Fruit fly (Drosophila melanogaster): ENCODE results near the gene CG32221.

Gene CG32221

DNA sequence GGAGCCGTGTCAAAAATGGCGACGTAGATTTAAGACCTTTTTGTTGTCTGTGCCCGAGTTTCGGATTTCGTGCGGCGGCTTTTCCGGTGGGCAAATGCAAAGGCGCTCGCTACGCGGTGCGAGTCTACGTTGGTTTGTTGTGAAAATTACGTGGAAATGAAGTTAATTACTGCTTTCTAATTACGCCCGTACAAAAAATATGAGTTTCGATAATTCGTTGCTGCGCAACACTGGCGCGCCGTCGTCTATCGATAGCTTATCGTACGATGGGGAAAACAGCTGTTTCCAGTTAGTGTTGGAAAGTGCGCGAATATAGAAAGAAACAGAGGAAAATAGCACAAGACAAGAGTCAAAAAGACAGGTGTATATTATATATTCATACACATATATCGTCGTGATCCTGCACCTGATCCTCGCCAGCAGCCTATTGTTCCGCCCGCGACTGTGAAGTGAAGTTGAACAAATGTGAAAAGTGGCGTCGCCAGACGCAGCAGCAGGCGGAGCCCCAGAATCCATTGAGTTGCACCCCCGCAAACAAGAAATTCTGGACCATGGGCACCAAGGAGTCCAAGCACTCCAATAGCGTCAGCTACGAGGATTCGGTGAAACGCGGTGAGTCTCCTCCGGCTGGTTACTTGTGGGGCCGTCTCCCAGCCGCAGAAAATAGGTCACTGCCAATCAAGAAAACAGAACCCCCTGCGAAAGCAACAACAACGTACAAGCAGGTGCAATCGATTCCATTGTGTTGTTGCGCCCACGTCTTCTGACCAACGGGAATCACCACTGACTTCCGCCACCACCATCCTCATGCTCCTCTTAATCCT lies 36.6 kb downstream of the CG32221 start, which contains the start of the genes Rab8 and Usp32 (continued):
- TF ChIP-seq tin (GFP tag; optimal IDR thresholded peaks at IDR 0.05) (peak; percentile 67), Xbp1 (GFP tag; optimal IDR thresholded peaks at IDR 0.05) (peak; percentile 77), NFAT (GFP tag; IDR thresholded peaks at IDR 0.05) (peak; percentile 81), CG14441 (GFP tag; IDR thresholded peaks at IDR 0.05) (0 out of 2 replicates have a peak, but pooled peaks have one; percentile 24), vfl (GFP tag; optimal IDR thresholded peaks at IDR 0.05) (peak; percentile 62), Spps (tag; optimal IDR thresholded peaks at IDR 0.05) (no peak), psq (GFP tag; optimal IDR thresholded peaks at IDR 0.05) (peak; percentile 82), Doc3 (GFP tag; IDR thresholded peaks at IDR 0.05; ENCODE audit: partially characterized antibody) (peak; percentile 69), Ets65A (GFP tag) (peak; percentile 96), CG3726 (GFP tag; IDR thresholded peaks at IDR 0.05) (no peak), Elba2 (GFP tag; optimal IDR thresholded peaks at IDR 0.05) (peak; percentile 53), CG10267 (tag; optimal IDR thresholded peaks at IDR 0.05) (peak; percentile 100), Aef1 (GFP tag; IDR thresholded peaks at IDR 0.05) (no peak), bsh (GFP tag; optimal IDR thresholded peaks at IDR 0.05) (peak in 1 of 2 experiments; percentile 10), Eip74EF (GFP tag; optimal IDR thresholded peaks at IDR 0.05) (peak in 1 of 2 experiments; percentile 29), Opbp (GFP tag; IDR thresholded peaks at IDR 0.05; ENCODE audit: partially characterized antibody) (peak; percentile 91), dm (GFP tag; optimal IDR thresholded peaks at IDR 0.05) (peak; percentile 53), CG1603 (tag; optimal IDR thresholded peaks at IDR 0.05) (no peak), btn (GFP tag; optimal IDR thresholded peaks at IDR 0.05) (peak; percentile 40), CG43689 (GFP tag; IDR thresholded peaks at IDR 0.05) (no peak), Fer3 (tag; optimal IDR thresholded peaks at IDR 0.05) (no peak), gro (GFP tag; optimal IDR thresholded peaks at IDR 0.05) (peak; percentile 65), pita (GFP tag; optimal IDR thresholded peaks at IDR 0.05) (no peak), sima (GFP tag; optimal IDR thresholded peaks at IDR 0.05) (no peak), Atf6 (GFP tag; IDR thresholded peaks at IDR 0.05) (0 out of 2 replicates have a peak, but pooled peaks have one; percentile 37), lmd (GFP tag; IDR thresholded peaks at IDR 0.05) (peak; percentile 57; the same call in 1 of the 2 replicates), mam (GFP tag; optimal IDR thresholded peaks at IDR 0.05) (peak; percentile 73), CG1024 (GFP tag; IDR thresholded peaks at IDR 0.05) (no peak), HLH54F (GFP tag; optimal IDR thresholded peaks at IDR 0.05) (peak; percentile 77), CG10366 (GFP tag; IDR thresholded peaks at IDR 0.05) (peak; percentile 14; the same call in 1 of the 2 replicates), Hsf (GFP tag; optimal IDR thresholded peaks at IDR 0.05) (peak; percentile 52), fd64A (GFP tag; optimal IDR thresholded peaks at IDR 0.05) (peak; percentile 31), Vsx1 (GFP tag; optimal IDR thresholded peaks at IDR 0.05) (peak; percentile 77), ranshi (GFP tag; IDR thresholded peaks at IDR 0.05) (no peak), ase (GFP tag; IDR thresholded peaks at IDR 0.05) (no peak), CG6791 (GFP tag; IDR thresholded peaks at IDR 0.05; ENCODE audit: partially characterized antibody) (peak; percentile 89), seq (GFP tag; IDR thresholded peaks at IDR 0.05) (no peak), CG9876 (GFP tag; optimal IDR thresholded peaks at IDR 0.05) (peak; percentile 64), CG12236 (GFP tag; optimal IDR thresholded peaks at IDR 0.05) (no peak), hth (optimal IDR thresholded peaks at IDR 0.05) (no peak), CG30431 (GFP tag; optimal IDR thresholded peaks at IDR 0.05) (no peak), peb (GFP tag; IDR thresholded peaks at IDR 0.05) (no peak), Taf1 (GFP tag; IDR thresholded peaks at IDR 0.05) (no peak), sug (tag; optimal IDR thresholded peaks at IDR 0.05) (peak; percentile 86), ab (GFP tag; optimal IDR thresholded peaks at IDR 0.05) (no peak), NfI (GFP tag; optimal IDR thresholded peaks at IDR 0.05) (peak; percentile 72), CG2202 (tag; optimal IDR thresholded peaks at IDR 0.05) (peak; percentile 25), Myb (GFP tag; optimal IDR thresholded peaks at IDR 0.05) (peak; percentile 58), B-H1 (GFP tag; IDR thresholded peaks at IDR 0.05) (no peak), Doc2 (GFP tag; IDR thresholded peaks at IDR 0.05) (no peak), Hr39 (optimal IDR thresholded peaks at IDR 0.05) (no peak)
